Fruit fly (Drosophila melanogaster) whole organism, embryonic: ENCODE measurements around the gene Scgbeta.
A peak's percentile ranks its signal among the peaks of the same experiment; 100 is the strongest.

Source experiments
- CG10654 ChIP-seq: fragments of 200-800 bp; sonication (Bioruptor generic); optimal IDR thresholded peaks from 2 replicates; lab custom pipeline; 2016; ENCODE audit warnings: missing biosample characterization, missing genetic modification characterization
- CG10979 ChIP-seq: fragments of 200-800 bp; sonication (Bioruptor generic); optimal IDR thresholded peaks from 2 replicates; lab custom pipeline; 2018; ENCODE audit warnings: missing biosample characterization, mild to moderate bottlenecking, missing genetic modification characterization, moderate library complexity
- CG11504 ChIP-seq: fragments of 200-800 bp; sonication (Bioruptor generic); optimal IDR thresholded peaks from 3 replicates; lab custom pipeline; 2019; ENCODE audit warnings: missing biosample characterization, mild to moderate bottlenecking, missing genetic modification characterization, moderate library complexity
- CG11695 ChIP-seq: fragments of 200-800 bp; sonication (Bioruptor generic); IDR thresholded peaks from 3 replicates; pipeline ENCODE4 v1.3.6; 2022; ENCODE audit warnings: missing biosample characterization, missing genetic modification characterization
- CG12659 ChIP-seq: fragments of 200-800 bp; sonication (Bioruptor generic); optimal IDR thresholded peaks from 3 replicates; lab custom pipeline; 2017; ENCODE audit warnings: mild to moderate bottlenecking, missing biosample characterization, missing genetic modification reagents, missing genetic modification characterization
- CG13287 ChIP-seq: fragments of 200-800 bp; sonication (Bioruptor generic); IDR thresholded peaks from 2 replicates; pipeline ENCODE4 v1.3.6; 2022; ENCODE audit warnings: missing biosample characterization, missing genetic modification characterization; ENCODE audit not compliant: partially characterized antibody
- CG13894 ChIP-seq: fragments of 200-800 bp; sonication (Bioruptor generic); optimal IDR thresholded peaks from 3 replicates; lab custom pipeline; 2018; ENCODE audit warnings: missing biosample characterization, mild to moderate bottlenecking, missing genetic modification characterization, moderate library complexity
- CG14014 ChIP-seq: fragments of 200-800 bp; sonication (Bioruptor generic); IDR thresholded peaks from 2 replicates; pipeline ENCODE4 v1.3.6; 2022; ENCODE audit warnings: missing biosample characterization, missing genetic modification characterization
- CG16779 ChIP-seq: fragments of 200-800 bp; sonication (Bioruptor generic); IDR thresholded peaks from 2 replicates; pipeline ENCODE4 v1.3.6; 2022; ENCODE audit warnings: missing biosample characterization, missing genetic modification characterization
- CG17385 ChIP-seq: fragments of 200-800 bp; sonication (Bioruptor generic); optimal IDR thresholded peaks from 3 replicates; lab custom pipeline; 2018; ENCODE audit warnings: missing biosample characterization, mild to moderate bottlenecking, missing genetic modification characterization
- CG17802 ChIP-seq: fragments of 200-800 bp; sonication (Bioruptor generic); optimal IDR thresholded peaks from 2 replicates; lab custom pipeline; 2018; ENCODE audit warnings: missing biosample characterization, mild to moderate bottlenecking, missing genetic modification characterization, moderate library complexity
- CG2116 ChIP-seq: fragments of 200-800 bp; sonication (Bioruptor generic); optimal IDR thresholded peaks from 3 replicates; lab custom pipeline; 2018; ENCODE audit warnings: missing biosample characterization, mild to moderate bottlenecking, missing genetic modification characterization
- CG2712 ChIP-seq: fragments of 200-800 bp; optimal IDR thresholded peaks from 3 replicates; lab custom pipeline; 2019; ENCODE audit warnings: missing biosample characterization, mild to moderate bottlenecking, missing genetic modification characterization, moderate library complexity
- CG32772 ChIP-seq: fragments of 200-800 bp; sonication (Bioruptor generic); IDR thresholded peaks from 2 replicates; pipeline ENCODE4 v1.3.6; 2022; ENCODE audit warnings: missing biosample characterization, missing genetic modification characterization
- CG34376 ChIP-seq: fragments of 200-800 bp; sonication (Bioruptor generic); optimal IDR thresholded peaks from 2 replicates; lab custom pipeline; 2018; ENCODE audit warnings: missing biosample characterization, mild to moderate bottlenecking, missing genetic modification characterization
- CG4282 ChIP-seq: fragments of 200-800 bp; sonication (Bioruptor generic); optimal IDR thresholded peaks from 2 replicates; lab custom pipeline; 2016; ENCODE audit warnings: missing biosample characterization, missing genetic modification characterization
- CG4730 ChIP-seq: fragments of 200-800 bp; sonication (Bioruptor generic); IDR thresholded peaks from 2 replicates; pipeline ENCODE4 v1.3.6; 2022; ENCODE audit warnings: missing biosample characterization, missing genetic modification characterization
- CG4820 ChIP-seq: fragments of 200-800 bp; sonication (Bioruptor generic); optimal IDR thresholded peaks from 3 replicates; lab custom pipeline; 2016; ENCODE audit warnings: missing biosample characterization, missing genetic modification characterization
- CG6813 ChIP-seq: fragments of 200-800 bp; sonication (Bioruptor generic); optimal IDR thresholded peaks from 2 replicates; lab custom pipeline; 2017; ENCODE audit warnings: missing biosample characterization, missing genetic modification characterization, mild to moderate bottlenecking, moderate library complexity, missing genetic modification reagents
- CG8359 ChIP-seq: fragments of 200-800 bp; sonication (Bioruptor generic); optimal IDR thresholded peaks from 2 replicates; lab custom pipeline; 2017; ENCODE audit warnings: missing biosample characterization, mild to moderate bottlenecking, missing genetic modification characterization, borderline replicate concordance
- CG8924 ChIP-seq: fragments of 200-800 bp; optimal IDR thresholded peaks from 3 replicates; lab custom pipeline; 2019; ENCODE audit warnings: missing biosample characterization, mild to moderate bottlenecking, missing genetic modification characterization, moderate library complexity
- CG8944 ChIP-seq: fragments of 200-800 bp; sonication (Bioruptor generic); optimal IDR thresholded peaks from 3 replicates; lab custom pipeline; 2016; ENCODE audit warnings: missing biosample characterization, missing genetic modification characterization
- CG9215 ChIP-seq: fragments of 200-800 bp; sonication (Bioruptor generic); IDR thresholded peaks from 2 replicates; pipeline ENCODE4 v1.3.6; 2022; ENCODE audit warnings: missing biosample characterization, missing genetic modification characterization
- CG9727 ChIP-seq: fragments of 200-800 bp; sonication (Bioruptor generic); optimal IDR thresholded peaks from 3 replicates; lab custom pipeline; 2017; ENCODE audit warnings: missing biosample characterization, mild to moderate bottlenecking, missing genetic modification characterization
- CG9797 ChIP-seq: fragments of 200-800 bp; sonication (Bioruptor generic); optimal IDR thresholded peaks from 3 replicates; lab custom pipeline; 2018; ENCODE audit warnings: missing biosample characterization, mild to moderate bottlenecking, missing genetic modification characterization
- CG9817 ChIP-seq: fragments of 200-800 bp; sonication (Bioruptor generic); optimal IDR thresholded peaks from 2 replicates; lab custom pipeline; 2018; ENCODE audit warnings: missing biosample characterization, mild to moderate bottlenecking, missing genetic modification characterization, moderate library complexity
- CG9876 ChIP-seq: fragments of 200-800 bp; sonication (Bioruptor generic); optimal IDR thresholded peaks from 2 replicates; lab custom pipeline; 2016; ENCODE audit warnings: missing biosample characterization, missing genetic modification characterization
- CHES-1-like ChIP-seq: fragments of 200-800 bp; sonication (Bioruptor generic); optimal IDR thresholded peaks from 2 replicates; lab custom pipeline; 2016; ENCODE audit warnings: missing biosample characterization, missing genetic modification characterization
- Camta ChIP-seq: fragments of 200-800 bp; sonication (Bioruptor generic); optimal IDR thresholded peaks from 2 replicates; lab custom pipeline; 2016; ENCODE audit warnings: missing biosample characterization, missing genetic modification characterization
- D19B ChIP-seq: fragments of 200-800 bp; sonication (Bioruptor generic); optimal IDR thresholded peaks from 2 replicates; lab custom pipeline; 2017; ENCODE audit warnings: missing biosample characterization, mild to moderate bottlenecking, missing genetic modification characterization
- Dek ChIP-seq: fragments of 200-800 bp; sonication (Bioruptor generic); optimal IDR thresholded peaks from 3 replicates; lab custom pipeline; 2019; ENCODE audit warnings: missing biosample characterization, mild to moderate bottlenecking, missing genetic modification characterization, moderate library complexity
- Fer3 ChIP-seq: fragments of 200-800 bp; sonication (Bioruptor generic); optimal IDR thresholded peaks from 2 replicates; lab custom pipeline; 2018; ENCODE audit warnings: missing biosample characterization, mild to moderate bottlenecking, missing genetic modification characterization, moderate library complexity
- Lhr ChIP-seq: fragments of 200-800 bp; sonication (Bioruptor generic); optimal IDR thresholded peaks from 3 replicates; lab custom pipeline; 2017; ENCODE audit warnings: mild to moderate bottlenecking, missing biosample characterization, missing genetic modification reagents, missing genetic modification characterization
- Max ChIP-seq: fragments of 200-800 bp; sonication (Bioruptor generic); optimal IDR thresholded peaks from 2 replicates; lab custom pipeline; 2016; ENCODE audit warnings: missing biosample characterization, mild to moderate bottlenecking, missing genetic modification characterization
- NC2α ChIP-seq: fragments of 200-800 bp; sonication (Bioruptor generic); optimal IDR thresholded peaks from 2 replicates; lab custom pipeline; 2016; ENCODE audit warnings: missing biosample characterization, missing genetic modification characterization
- PHDP ChIP-seq: fragments of 200-800 bp; sonication (Bioruptor generic); optimal IDR thresholded peaks from 3 replicates; lab custom pipeline; 2018; ENCODE audit warnings: missing biosample characterization, mild to moderate bottlenecking, missing genetic modification characterization, moderate library complexity
- Ssrp ChIP-seq: fragments of 200-800 bp; sonication (Bioruptor generic); optimal IDR thresholded peaks from 2 replicates; lab custom pipeline; 2018; ENCODE audit warnings: missing biosample characterization, mild to moderate bottlenecking, missing genetic modification characterization, moderate library complexity
- TFAM ChIP-seq: fragments of 200-800 bp; sonication (Bioruptor generic); optimal IDR thresholded peaks from 2 replicates; lab custom pipeline; 2017; ENCODE audit warnings: missing biosample characterization, missing genetic modification characterization, inconsistent platforms
- Taf1 ChIP-seq: fragments of 200-800 bp; sonication (Bioruptor generic); IDR thresholded peaks from 2 replicates; pipeline ENCODE4 v1.3.6; 2022; ENCODE audit warnings: missing biosample characterization, missing genetic modification characterization
- Usf ChIP-seq: fragments of 200-800 bp; sonication (Bioruptor generic); optimal IDR thresholded peaks from 2 replicates; lab custom pipeline; 2017; ENCODE audit warnings: missing genotype, missing biosample characterization, missing genetic modification characterization
- Xrp1 ChIP-seq: fragments of 200-800 bp; sonication (Bioruptor generic); IDR thresholded peaks from 2 replicates; pipeline ENCODE4 v1.3.6; 2022; ENCODE audit warnings: missing biosample characterization, missing genetic modification characterization
- az2 ChIP-seq: fragments of 200-800 bp; sonication (Bioruptor generic); optimal IDR thresholded peaks from 3 replicates; lab custom pipeline; 2016; ENCODE audit warnings: missing biosample characterization, missing genetic modification characterization
- chif ChIP-seq, 2 experiments: fragments of 200-800 bp; sonication (Bioruptor generic); optimal IDR thresholded peaks; 3 replicates each; lab custom pipeline; 2016; ENCODE audit warnings: missing biosample characterization in 2 of 2, missing genetic modification characterization in 2 of 2
- chinmo ChIP-seq: fragments of 200-800 bp; sonication (Bioruptor generic); IDR thresholded peaks from 4 replicates; pipeline ENCODE4 v1.3.6; 2022; ENCODE audit warnings: missing biosample characterization, missing genetic modification characterization; ENCODE audit not compliant: partially characterized antibody
- crp ChIP-seq, 2 experiments: fragments of 200-800 bp; sonication (Bioruptor generic); optimal IDR thresholded peaks; 2 replicates in 1 of 2; 3 replicates in 1 of 2; lab custom pipeline; 2017; ENCODE audit warnings: missing biosample characterization in 2 of 2, missing genetic modification characterization in 2 of 2, mild to moderate bottlenecking in 1 of 2, moderate library complexity in 1 of 2
- dan ChIP-seq: fragments of 200-800 bp; sonication (Bioruptor generic); IDR thresholded peaks from 2 replicates; pipeline ENCODE4 v1.3.6; 2022; ENCODE audit warnings: missing biosample characterization, missing genetic modification characterization
- danr ChIP-seq: fragments of 200-800 bp; sonication (Bioruptor generic); IDR thresholded peaks from 2 replicates; pipeline ENCODE4 v1.3.6; 2022; ENCODE audit warnings: missing biosample characterization, missing genetic modification characterization
- lola ChIP-seq, 3 experiments: fragments of >200 bp in 2 of 3; fragments of 200-800 bp in 1 of 3; sonication (Bioruptor generic) in 1 of 3; optimal IDR thresholded peaks; 2 replicates each; lab custom pipeline; 2017 to 2019; ENCODE audit warnings: missing biosample characterization in 3 of 3, missing genetic modification characterization in 3 of 3, mild to moderate bottlenecking in 1 of 3, moderate library complexity in 1 of 3
- oc ChIP-seq: fragments of 200-800 bp; sonication (Bioruptor generic); optimal IDR thresholded peaks from 2 replicates; lab custom pipeline; 2018; ENCODE audit warnings: missing biosample characterization, mild to moderate bottlenecking, missing genetic modification characterization, moderate library complexity
- sisA ChIP-seq: fragments of 200-800 bp; sonication (Bioruptor generic); IDR thresholded peaks from 2 replicates; pipeline ENCODE4 v1.3.6; 2022; ENCODE audit warnings: missing biosample characterization, missing genetic modification characterization
- trem ChIP-seq: fragments of 200-800 bp; optimal IDR thresholded peaks from 3 replicates; lab custom pipeline; 2019; ENCODE audit warnings: missing biosample characterization, mild to moderate bottlenecking, missing genetic modification characterization, moderate library complexity

Gene Scgbeta

DNA sequence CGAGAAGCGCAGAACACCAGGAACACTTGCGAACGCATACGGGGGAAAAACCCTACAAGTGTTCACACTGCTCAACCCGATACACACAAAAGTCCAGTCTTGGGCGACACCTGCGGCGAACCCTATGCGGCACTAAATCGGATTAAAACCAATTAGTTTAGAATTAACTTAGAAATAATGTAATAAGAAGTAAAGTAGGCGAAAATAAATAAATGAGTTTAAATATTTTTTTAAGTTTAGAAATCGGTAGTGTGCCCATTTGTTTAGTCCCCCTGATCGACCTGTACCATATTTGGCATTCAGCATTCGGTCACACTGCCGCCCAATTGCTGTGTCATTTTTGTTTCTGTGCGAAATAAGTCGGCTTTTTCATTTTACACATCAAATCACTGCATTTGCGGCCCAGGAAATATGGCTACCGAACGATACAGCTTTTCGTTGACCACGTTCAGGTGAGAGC, 8.8 kb upstream of the Scgbeta start, which contains the start of gene Prosalpha2:
Gene Prosalpha2, plus strand, starts transcription at position 292 of the 460 bp plus-strand sequence.
- no peak for TF ChIP-seq CG34376
- no peak for TF ChIP-seq CG2116 (GFP tag; lab: Kevin White, UChicago)
- no peak for TF ChIP-seq CG9817
- no peak for TF ChIP-seq CG8944
- TF ChIP-seq CG16779: no peak
- TF ChIP-seq Dek (tag; lab: Kevin White, UChicago): no peak
- TF ChIP-seq CG11695: no peak
- peak; percentile 28 for TF ChIP-seq CG2712 (tag; lab: Kevin White, UChicago)
- no peak for TF ChIP-seq Ssrp (tag; lab: Kevin White, UChicago)
- TF ChIP-seq CG12659 (GFP tag; lab: Kevin White, UChicago): peak; percentile 68
- no peak for TF ChIP-seq chinmo (GFP tag; lab: Robert Waterston, UW)
- TF ChIP-seq NC2α (GFP tag; lab: Kevin White, UChicago): no peak
- no peak for TF ChIP-seq CG10979 (tag; lab: Kevin White, UChicago)
- peak; percentile 64 for TF ChIP-seq CG17802
- no peak for TF ChIP-seq Max (GFP tag; lab: Kevin White, UChicago)
- no peak for TF ChIP-seq CG6813 (GFP tag; lab: Kevin White, UChicago)
- no peak for TF ChIP-seq CG4282
- TF ChIP-seq CG9727: no peak
- no peak for TF ChIP-seq lola (GFP tag; optimal IDR thresholded peaks at IDR 0.05; lab: Kevin White, UChicago)
- no peak for TF ChIP-seq CG10654
- no peak for TF ChIP-seq CG9215
- TF ChIP-seq Taf1 (GFP tag; lab: Robert Waterston, UW): no peak
- no peak for TF ChIP-seq CG9876
- TF ChIP-seq crp (GFP tag; optimal IDR thresholded peaks at IDR 0.05; lab: Kevin White, UChicago): no peak
- TF ChIP-seq sisA (GFP tag; lab: Robert Waterston, UW): no peak
- no peak for TF ChIP-seq CG4820 (GFP tag; lab: Kevin White, UChicago)
- no peak for TF ChIP-seq CHES-1-like (GFP tag; lab: Kevin White, UChicago)
- TF ChIP-seq CG13287: no peak; the same call in 1 of the 2 replicates
- TF ChIP-seq trem (tag; lab: Kevin White, UChicago): peak; percentile 80
- TF ChIP-seq Xrp1 (GFP tag; lab: Robert Waterston, UW): no peak
- TF ChIP-seq CG14014 (GFP tag; lab: Robert Waterston, UW): no peak
- no peak for TF ChIP-seq PHDP (tag; lab: Kevin White, UChicago)
- TF ChIP-seq CG32772 (GFP tag; lab: Robert Waterston, UW): no peak
- TF ChIP-seq TFAM (GFP tag; lab: Kevin White, UChicago): no peak
- TF ChIP-seq CG4730 (GFP tag; lab: Robert Waterston, UW): no peak
- no peak for TF ChIP-seq Usf
- TF ChIP-seq CG8924 (tag; lab: Kevin White, UChicago): peak; percentile 11
- TF ChIP-seq Lhr (GFP tag; lab: Kevin White, UChicago): peak; percentile 26
- TF ChIP-seq CG17385 (GFP tag; lab: Kevin White, UChicago): no peak
- TF ChIP-seq CG13894 (tag; lab: Kevin White, UChicago): peak; percentile 23
- no peak for TF ChIP-seq CG11504 (tag; lab: Kevin White, UChicago)
- no peak for TF ChIP-seq D19B (GFP tag; lab: Kevin White, UChicago)
- TF ChIP-seq Fer3 (tag; lab: Kevin White, UChicago): peak; percentile 1
- peak; percentile 84 for TF ChIP-seq CG9797 (GFP tag; lab: Kevin White, UChicago)
- no peak for TF ChIP-seq oc (tag; lab: Kevin White, UChicago)
- no peak for TF ChIP-seq dan (GFP tag; lab: Robert Waterston, UW)
- TF ChIP-seq az2: no peak
- TF ChIP-seq Camta (GFP tag; lab: Kevin White, UChicago): no peak
- no peak for TF ChIP-seq danr (GFP tag; lab: Robert Waterston, UW)
- no peak for TF ChIP-seq chif (GFP tag; optimal IDR thresholded peaks at IDR 0.05; lab: Kevin White, UChicago)
- TF ChIP-seq CG8359 (GFP tag; lab: Kevin White, UChicago): no peak
